Fruit fly (Drosophila melanogaster) whole organism, embryonic: ENCODE data around the gene Pisd.

Source experiments
- CG10209 ChIP-seq: fragments of 200-800 bp; sonication (Bioruptor generic); optimal IDR thresholded peaks from 3 replicates; lab custom pipeline; 2017; ENCODE audit warnings: missing biosample characterization, mild to moderate bottlenecking, missing genetic modification characterization, missing genetic modification reagents
- CG10321 ChIP-seq: fragments of 200-800 bp; sonication (Bioruptor generic); IDR thresholded peaks from 2 replicates; pipeline ENCODE4 v1.3.6; 2022; ENCODE audit warnings: missing biosample characterization, missing genetic modification characterization
- CG11696 ChIP-seq: fragments of 200-800 bp; sonication (Bioruptor generic); IDR thresholded peaks from 2 replicates; pipeline ENCODE4 v1.3.6; 2022; ENCODE audit warnings: missing biosample characterization, missing genetic modification characterization
- CG13287 ChIP-seq: fragments of 200-800 bp; sonication (Bioruptor generic); IDR thresholded peaks from 2 replicates; pipeline ENCODE4 v1.3.6; 2022; ENCODE audit warnings: missing biosample characterization, missing genetic modification characterization; ENCODE audit not compliant: partially characterized antibody
- CG13296 ChIP-seq: fragments of 200-800 bp; sonication (Bioruptor generic); optimal IDR thresholded peaks from 3 replicates; lab custom pipeline; 2018; ENCODE audit warnings: missing biosample characterization, mild to moderate bottlenecking, missing genetic modification characterization
- CG15269 ChIP-seq: fragments of 200-800 bp; sonication (Bioruptor generic); optimal IDR thresholded peaks from 2 replicates; lab custom pipeline; 2018; ENCODE audit warnings: missing biosample characterization, mild to moderate bottlenecking, missing genetic modification characterization, moderate library complexity
- CG1529 ChIP-seq: fragments of 200-800 bp; sonication (Bioruptor generic); optimal IDR thresholded peaks from 3 replicates; lab custom pipeline; 2018; ENCODE audit warnings: missing biosample characterization, missing genetic modification characterization
- CG16813 ChIP-seq: fragments of 200-800 bp; sonication (Bioruptor generic); IDR thresholded peaks from 3 replicates; pipeline ENCODE4 v1.3.6; 2022; ENCODE audit warnings: missing biosample characterization, missing genetic modification characterization; ENCODE audit not compliant: partially characterized antibody
- CG17328 ChIP-seq: fragments of 200-800 bp; sonication (Bioruptor generic); IDR thresholded peaks from 2 replicates; pipeline ENCODE4 v1.3.6; 2022; ENCODE audit warnings: missing biosample characterization, missing genetic modification characterization
- CG32532 ChIP-seq: fragments of 200-800 bp; sonication (Bioruptor generic); IDR thresholded peaks from 2 replicates; pipeline ENCODE4 v1.3.6; 2022; ENCODE audit warnings: missing biosample characterization, missing genetic modification characterization
- CG3281 ChIP-seq: fragments of 200-800 bp; sonication (Bioruptor generic); optimal IDR thresholded peaks from 3 replicates; lab custom pipeline; 2017; ENCODE audit warnings: missing biosample characterization, mild to moderate bottlenecking, missing genetic modification characterization
- CG34224 ChIP-seq: fragments of 200-800 bp; sonication (Bioruptor generic); IDR thresholded peaks from 3 replicates; pipeline ENCODE4 v1.3.6; 2022; ENCODE audit warnings: missing biosample characterization, missing genetic modification characterization; ENCODE audit not compliant: partially characterized antibody
- CG5953 ChIP-seq: fragments of 200-800 bp; sonication (Bioruptor generic); IDR thresholded peaks from 2 replicates; pipeline ENCODE4 v1.3.6; 2022; ENCODE audit warnings: missing biosample characterization, missing genetic modification characterization
- CG7556 ChIP-seq: fragments of 200-800 bp; sonication (Bioruptor generic); optimal IDR thresholded peaks from 2 replicates; lab custom pipeline; 2017; ENCODE audit warnings: missing biosample characterization, mild to moderate bottlenecking, missing genetic modification characterization
- CG8359 ChIP-seq: fragments of 200-800 bp; sonication (Bioruptor generic); optimal IDR thresholded peaks from 2 replicates; lab custom pipeline; 2017; ENCODE audit warnings: missing biosample characterization, mild to moderate bottlenecking, missing genetic modification characterization, borderline replicate concordance
- CG9215 ChIP-seq: fragments of 200-800 bp; sonication (Bioruptor generic); IDR thresholded peaks from 2 replicates; pipeline ENCODE4 v1.3.6; 2022; ENCODE audit warnings: missing biosample characterization, missing genetic modification characterization
- CG9727 ChIP-seq: fragments of 200-800 bp; sonication (Bioruptor generic); optimal IDR thresholded peaks from 3 replicates; lab custom pipeline; 2017; ENCODE audit warnings: missing biosample characterization, mild to moderate bottlenecking, missing genetic modification characterization
- D19B ChIP-seq: fragments of 200-800 bp; sonication (Bioruptor generic); optimal IDR thresholded peaks from 2 replicates; lab custom pipeline; 2017; ENCODE audit warnings: missing biosample characterization, mild to moderate bottlenecking, missing genetic modification characterization
- Dbx ChIP-seq: fragments of 200-800 bp; sonication (Bioruptor generic); IDR thresholded peaks from 3 replicates; pipeline ENCODE4 v1.3.6; 2022; ENCODE audit warnings: missing biosample characterization, missing genetic modification characterization
- Dfd ChIP-seq, 2 experiments: fragments of >200 bp; optimal IDR thresholded peaks; 2 replicates each; lab custom pipeline; 2017; ENCODE audit warnings: missing biosample characterization in 2 of 2, missing genetic modification characterization in 2 of 2
- Dip2 ChIP-seq: fragments of 200-800 bp; sonication (Bioruptor generic); IDR thresholded peaks from 2 replicates; pipeline ENCODE4 v1.3.6; 2022; ENCODE audit warnings: missing biosample characterization, missing genetic modification characterization
- E2f1 ChIP-seq: fragments of 200-800 bp; sonication (Bioruptor generic); IDR thresholded peaks from 2 replicates; pipeline ENCODE4 v1.3.6; 2022; ENCODE audit warnings: missing biosample characterization, missing genetic modification characterization
- HLHmδ ChIP-seq: fragments of 200-800 bp; sonication (Bioruptor generic); optimal IDR thresholded peaks from 2 replicates; lab custom pipeline; 2018; ENCODE audit warnings: missing biosample characterization, mild to moderate bottlenecking, missing genetic modification characterization, moderate library complexity
- Hand ChIP-seq: fragments of 200-800 bp; sonication (Bioruptor generic); optimal IDR thresholded peaks from 2 replicates; lab custom pipeline; 2017; ENCODE audit warnings: mild to moderate bottlenecking, missing biosample characterization, missing genetic modification reagents, missing genetic modification characterization
- Hey ChIP-seq: fragments of 200-800 bp; sonication (Bioruptor generic); optimal IDR thresholded peaks from 3 replicates; lab custom pipeline; 2018; ENCODE audit warnings: missing biosample characterization, mild to moderate bottlenecking, missing genetic modification characterization
- Max ChIP-seq: fragments of 200-800 bp; sonication (Bioruptor generic); optimal IDR thresholded peaks from 2 replicates; lab custom pipeline; 2016; ENCODE audit warnings: missing biosample characterization, mild to moderate bottlenecking, missing genetic modification characterization
- Meics ChIP-seq: fragments of 200-800 bp; sonication (Bioruptor generic); optimal IDR thresholded peaks from 2 replicates; lab custom pipeline; 2017; ENCODE audit warnings: missing biosample characterization, mild to moderate bottlenecking, missing genetic modification characterization
- NK7.1 ChIP-seq: fragments of 200-800 bp; sonication (Bioruptor generic); optimal IDR thresholded peaks from 3 replicates; lab custom pipeline; 2016; ENCODE audit warnings: missing biosample characterization, missing genetic modification characterization
- Nf-YB ChIP-seq: fragments of 200-800 bp; sonication (Bioruptor generic); optimal IDR thresholded peaks from 3 replicates; lab custom pipeline; 2019; ENCODE audit warnings: missing biosample characterization, mild to moderate bottlenecking, missing genetic modification characterization, moderate library complexity
- Rfx ChIP-seq: fragments of 200-800 bp; sonication (Bioruptor generic); IDR thresholded peaks from 2 replicates; pipeline ENCODE4 v1.3.6; 2022; ENCODE audit warnings: missing biosample characterization, missing genetic modification characterization
- Side ChIP-seq: fragments of 200-800 bp; sonication (Bioruptor generic); optimal IDR thresholded peaks from 2 replicates; lab custom pipeline; 2016; ENCODE audit warnings: missing biosample characterization, missing genetic modification characterization
- ac ChIP-seq: fragments of 200-800 bp; sonication (Bioruptor generic); optimal IDR thresholded peaks from 3 replicates; lab custom pipeline; 2017; ENCODE audit warnings: missing biosample characterization, mild to moderate bottlenecking, missing genetic modification characterization
- ap ChIP-seq: fragments of 200-800 bp; sonication (Bioruptor generic); IDR thresholded peaks from 2 replicates; pipeline ENCODE4 v1.3.6; 2022; ENCODE audit warnings: missing biosample characterization, missing genetic modification characterization
- ato ChIP-seq: fragments of 200-800 bp; sonication (Bioruptor generic); IDR thresholded peaks from 2 replicates; pipeline ENCODE4 v1.3.6; 2022; ENCODE audit warnings: missing biosample characterization, missing genetic modification characterization; ENCODE audit not compliant: partially characterized antibody
- caup ChIP-seq: fragments of 200-800 bp; sonication (Bioruptor generic); optimal IDR thresholded peaks from 3 replicates; lab custom pipeline; 2017; ENCODE audit warnings: missing biosample characterization, mild to moderate bottlenecking, missing genetic modification characterization, moderate library complexity; ENCODE audit not compliant: severe bottlenecking
- eyg ChIP-seq: fragments of 200-800 bp; sonication (Bioruptor generic); optimal IDR thresholded peaks from 3 replicates; lab custom pipeline; 2016; ENCODE audit warnings: missing biosample characterization, missing genetic modification characterization
- gsb ChIP-seq: fragments of 200-800 bp; sonication (Bioruptor generic); IDR thresholded peaks from 2 replicates; pipeline ENCODE4 v1.3.6; 2022; ENCODE audit warnings: missing biosample characterization, missing genetic modification characterization
- jing ChIP-seq: fragments of 200-800 bp; sonication (Bioruptor generic); optimal IDR thresholded peaks from 2 replicates; lab custom pipeline; 2018; ENCODE audit warnings: missing biosample characterization, mild to moderate bottlenecking, missing genetic modification characterization
- lab ChIP-seq: fragments of 200-800 bp; sonication (Bioruptor generic); optimal IDR thresholded peaks from 3 replicates; lab custom pipeline; 2017; ENCODE audit warnings: missing biosample characterization, missing genetic modification characterization, mild to moderate bottlenecking, moderate library complexity, missing genetic modification reagents
- lilli ChIP-seq: fragments of 200-800 bp; sonication (Bioruptor generic); optimal IDR thresholded peaks from 3 replicates; lab custom pipeline; 2016; ENCODE audit warnings: missing biosample characterization, missing genetic modification characterization
- maf-S ChIP-seq: fragments of 200-800 bp; sonication (Bioruptor generic); optimal IDR thresholded peaks from 2 replicates; lab custom pipeline; 2016; ENCODE audit warnings: missing biosample characterization, missing genetic modification characterization
- nmo ChIP-seq: fragments of 200-800 bp; sonication (Bioruptor generic); optimal IDR thresholded peaks from 2 replicates; lab custom pipeline; 2018; ENCODE audit warnings: missing biosample characterization, mild to moderate bottlenecking, missing genetic modification characterization, moderate library complexity
- pzg ChIP-seq: fragments of 200-800 bp; sonication (Bioruptor generic); optimal IDR thresholded peaks from 3 replicates; lab custom pipeline; 2018; ENCODE audit warnings: missing biosample characterization, mild to moderate bottlenecking, missing genetic modification characterization, moderate library complexity
- ranshi ChIP-seq: fragments of 200-800 bp; sonication (Bioruptor generic); IDR thresholded peaks from 2 replicates; pipeline ENCODE4 v1.3.6; 2022; ENCODE audit warnings: missing biosample characterization, missing genetic modification characterization
- run ChIP-seq: fragments of 200-800 bp; sonication (Bioruptor generic); optimal IDR thresholded peaks from 3 replicates; lab custom pipeline; 2018; ENCODE audit warnings: missing biosample characterization, mild to moderate bottlenecking, missing genetic modification characterization
- slbo ChIP-seq: fragments of 200-800 bp; sonication (Bioruptor generic); IDR thresholded peaks from 2 replicates; pipeline ENCODE4 v1.3.6; 2022; ENCODE audit warnings: missing biosample characterization, missing genetic modification characterization
- sna ChIP-seq: fragments of 200-800 bp; sonication (Bioruptor generic); IDR thresholded peaks from 2 replicates; pipeline ENCODE4 v1.3.6; 2022; ENCODE audit warnings: missing biosample characterization, missing genetic modification characterization; ENCODE audit not compliant: partially characterized antibody
- trh ChIP-seq: fragments of 200-800 bp; sonication (Bioruptor generic); optimal IDR thresholded peaks from 2 replicates; lab custom pipeline; 2016; ENCODE audit warnings: missing biosample characterization, missing genetic modification characterization
- vvl ChIP-seq: fragments of 200-800 bp; sonication (Bioruptor generic); IDR thresholded peaks from 2 replicates; pipeline ENCODE4 v1.3.6; 2022; ENCODE audit warnings: missing biosample characterization, missing genetic modification characterization
- zf30C ChIP-seq: fragments of 200-800 bp; sonication (Bioruptor generic); optimal IDR thresholded peaks from 3 replicates; lab custom pipeline; 2018; ENCODE audit warnings: missing biosample characterization, mild to moderate bottlenecking, missing genetic modification characterization
- zfh2 ChIP-seq: fragments of 200-800 bp; sonication (Bioruptor generic); optimal IDR thresholded peaks from 2 replicates; lab custom pipeline; 2016; ENCODE audit warnings: missing biosample characterization, missing genetic modification characterization

The Pisd gene

dm6 chr3R:24073703-24074102, 23.1 kb downstream of the Pisd start (continued):
- peak; percentile 34 for TF ChIP-seq CG7556 (GFP tag; lab: Kevin White, UChicago)
- no peak for TF ChIP-seq Max (GFP tag; lab: Kevin White, UChicago)
- no peak for TF ChIP-seq zfh2
- no peak for TF ChIP-seq ato (GFP tag; lab: Robert Waterston, UW)
- TF ChIP-seq Hey (tag; lab: Kevin White, UChicago) = no peak
- TF ChIP-seq CG17328 (GFP tag; lab: Robert Waterston, UW) = no peak
- no peak for TF ChIP-seq CG11696
- TF ChIP-seq D19B = no peak
- TF ChIP-seq NK7.1 (GFP tag; lab: Kevin White, UChicago) = no peak
- no peak for TF ChIP-seq CG13287 (GFP tag; lab: Robert Waterston, UW)
- peak; percentile 2 for TF ChIP-seq CG9727
- TF ChIP-seq Dip2 (GFP tag; lab: Robert Waterston, UW) = no peak
- TF ChIP-seq trh (GFP tag; lab: Kevin White, UChicago) = no peak
- TF ChIP-seq Nf-YB (GFP tag; lab: Kevin White, UChicago) = no peak
- TF ChIP-seq CG13296 = no peak
- peak; percentile 8 for TF ChIP-seq zf30C (GFP tag; lab: Kevin White, UChicago)
- TF ChIP-seq CG16813 = no peak
- TF ChIP-seq Hand (GFP tag; lab: Kevin White, UChicago) = peak; percentile 71
- no peak for TF ChIP-seq CG5953 (GFP tag; lab: Robert Waterston, UW)
- no peak for TF ChIP-seq CG32532
- peak; percentile 41 for TF ChIP-seq caup (GFP tag; lab: Kevin White, UChicago)
- no peak for TF ChIP-seq eyg (GFP tag; lab: Kevin White, UChicago)
- TF ChIP-seq nmo (GFP tag; lab: Kevin White, UChicago) = peak; percentile 3
- no peak for TF ChIP-seq ac (GFP tag; lab: Kevin White, UChicago)
- no peak for TF ChIP-seq CG10321 (GFP tag; lab: Robert Waterston, UW)
- TF ChIP-seq ap (GFP tag; lab: Robert Waterston, UW) = no peak
- no peak for TF ChIP-seq CG9215 (GFP tag; lab: Robert Waterston, UW)
- no peak for TF ChIP-seq E2f1
- TF ChIP-seq run = no peak
- no peak for TF ChIP-seq sna (GFP tag; lab: Robert Waterston, UW)
- no peak for TF ChIP-seq HLHmδ (GFP tag; lab: Kevin White, UChicago)
- peak; percentile 49 for TF ChIP-seq Meics (GFP tag; lab: Kevin White, UChicago)
- TF ChIP-seq lilli (GFP tag; lab: Kevin White, UChicago) = peak; percentile 30
- TF ChIP-seq maf-S (GFP tag; lab: Kevin White, UChicago) = no peak
- TF ChIP-seq CG8359 (GFP tag; lab: Kevin White, UChicago) = no peak
- peak; percentile 65; the same call in 2 of the 3 replicates for TF ChIP-seq Dbx (GFP tag; lab: Robert Waterston, UW)
- no peak for TF ChIP-seq CG34224 (GFP tag; lab: Robert Waterston, UW)
- TF ChIP-seq pzg (GFP tag; lab: Kevin White, UChicago) = no peak
- no peak for TF ChIP-seq Dfd (GFP tag; optimal IDR thresholded peaks at IDR 0.05; lab: Kevin White, UChicago)
- TF ChIP-seq Rfx (GFP tag; lab: Robert Waterston, UW) = no peak
- no peak for TF ChIP-seq CG1529
- TF ChIP-seq CG3281 (GFP tag; lab: Kevin White, UChicago) = peak; percentile 40
- TF ChIP-seq slbo = peak; percentile 53; the same call in 1 of the 2 replicates
- TF ChIP-seq Side (GFP tag; lab: Kevin White, UChicago) = no peak
- TF ChIP-seq vvl (GFP tag; lab: Robert Waterston, UW) = no peak
- peak; percentile 38 for TF ChIP-seq lab (GFP tag; lab: Kevin White, UChicago)
- TF ChIP-seq jing (GFP tag; lab: Kevin White, UChicago) = no peak
- no peak for TF ChIP-seq gsb (GFP tag; lab: Robert Waterston, UW)
- TF ChIP-seq CG15269 (tag; lab: Kevin White, UChicago) = peak; percentile 45
- no peak for TF ChIP-seq CG10209
- TF ChIP-seq ranshi (GFP tag; lab: Robert Waterston, UW) = 0 out of 2 replicates have a peak, but pooled peaks have one; percentile 30
